Fruit fly (Drosophila melanogaster): Measurements from ENCODE around the gene CG45080.

Gene CG45080

dm6 chr3R:13288763-13289312 lies 30.2 kb downstream of the CG45080 start, which contains the start of gene apn (continued):
- TF ChIP-seq CG17385 (GFP tag; optimal IDR thresholded peaks at IDR 0.05) (no peak), Dll (GFP tag; IDR thresholded peaks at IDR 0.05; ENCODE audit: partially characterized antibody) (no peak), CG4328 (GFP tag; optimal IDR thresholded peaks at IDR 0.05) (no peak), E2f2 (GFP tag; IDR thresholded peaks at IDR 0.05) (0 out of 2 replicates have a peak, but pooled peaks have one; percentile 19), ci (GFP tag; IDR thresholded peaks at IDR 0.05) (peak; percentile 50; the same call in 2 of the 3 replicates), row (GFP tag; IDR thresholded peaks at IDR 0.05) (peak; percentile 36; the same call in 1 of the 3 replicates), Deaf1 (tag; optimal IDR thresholded peaks at IDR 0.05) (no peak), tx (GFP tag; optimal IDR thresholded peaks at IDR 0.05) (no peak), Rx (GFP tag; IDR thresholded peaks at IDR 0.05) (0 out of 2 replicates have a peak, but pooled peaks have one; percentile 5), slbo (GFP tag; IDR thresholded peaks at IDR 0.05) (0 out of 2 replicates have a peak, but pooled peaks have one; percentile 3), wor (GFP tag; IDR thresholded peaks at IDR 0.05) (0 out of 2 replicates have a peak, but pooled peaks have one; percentile 23), dysf (GFP tag; IDR thresholded peaks at IDR 0.05) (0 out of 3 replicates have a peak, but pooled peaks have one; percentile 41), cas (GFP tag; IDR thresholded peaks at IDR 0.05) (no peak), Dip2 (GFP tag; IDR thresholded peaks at IDR 0.05) (no peak), gce (GFP tag; IDR thresholded peaks at IDR 0.05) (no peak)

dm6 chr3R:13286118-13286579 lies 32.9 kb downstream of the CG45080 start, which contains the start of gene CG15888:
CG15888 (minus strand) TSS chr3R:13286529.
- TF ChIP-seq mam (GFP tag; optimal IDR thresholded peaks at IDR 0.05) (no peak), Blimp-1 (GFP tag; optimal IDR thresholded peaks at IDR 0.05) (no peak), CG16815 (GFP tag; optimal IDR thresholded peaks at IDR 0.05) (no peak), CG6254 (GFP tag; optimal IDR thresholded peaks at IDR 0.05) (no peak), caup (GFP tag; optimal IDR thresholded peaks at IDR 0.05; ENCODE audit: severe bottlenecking) (no peak), Hr78 (GFP tag; optimal IDR thresholded peaks at IDR 0.05) (no peak), Hsf (GFP tag; optimal IDR thresholded peaks at IDR 0.05) (no peak), Ets65A (GFP tag) (peak; percentile 59), zen (tag; optimal IDR thresholded peaks at IDR 0.05) (no peak), knrl (GFP tag; IDR thresholded peaks at IDR 0.05; ENCODE audit: partially characterized antibody) (no peak), usp (GFP tag; optimal IDR thresholded peaks at IDR 0.05) (no peak), abd-A (tag; optimal IDR thresholded peaks at IDR 0.05) (no peak), zf30C (GFP tag; optimal IDR thresholded peaks at IDR 0.05) (peak; percentile 11), CG7963 (GFP tag; IDR thresholded peaks at IDR 0.05; ENCODE audit: partially characterized antibody) (no peak), B-H2 (GFP tag; optimal IDR thresholded peaks at IDR 0.05) (no peak), CG18262 (tag; optimal IDR thresholded peaks at IDR 0.05) (no peak), chinmo (GFP tag; IDR thresholded peaks at IDR 0.05; ENCODE audit: partially characterized antibody) (no peak), CG31388 (GFP tag; optimal IDR thresholded peaks at IDR 0.05) (no peak), pzg (GFP tag; optimal IDR thresholded peaks at IDR 0.05) (no peak), CG8281 (tag; optimal IDR thresholded peaks at IDR 0.05) (no peak), CG12659 (GFP tag; optimal IDR thresholded peaks at IDR 0.05) (no peak), CG7987 (GFP tag; optimal IDR thresholded peaks at IDR 0.05) (no peak), CG17829 (tag; optimal IDR thresholded peaks at IDR 0.05) (no peak), E2f2 (GFP tag; IDR thresholded peaks at IDR 0.05) (no peak), CG14014 (GFP tag; IDR thresholded peaks at IDR 0.05) (no peak), insv (GFP tag; optimal IDR thresholded peaks at IDR 0.05) (peak in 1 of 2 experiments; percentile 85), tgo (GFP tag; IDR thresholded peaks at IDR 0.05) (no peak)
